Fruit fly (Drosophila melanogaster) whole organism, wandering third instar larva: ENCODE data around the gene CG31287.
"Not testable (repeated sequence)": the region's sequence is repeated elsewhere in the genome, so short reads cannot be mapped to it uniquely, and the experiment has no call there.

ENCODE experiments used
- Abd-B ChIP-seq: fragments of >200 bp; optimal IDR thresholded peaks from 2 replicates; lab custom pipeline; 2017; ENCODE audit warnings: missing biosample characterization, missing genetic modification characterization
- Dfd ChIP-seq: fragments of >200 bp; optimal IDR thresholded peaks from 2 replicates; lab custom pipeline; 2017; ENCODE audit warnings: missing biosample characterization, missing genetic modification characterization
- Dif ChIP-seq: fragments of 200-275, 200-300 bp; sonication (Bioruptor generic); optimal IDR thresholded peaks from 2 replicates; lab custom pipeline; 2018; ENCODE audit warnings: missing biosample characterization, missing genetic modification characterization; ENCODE audit not compliant: partially characterized antibody
- GATAd ChIP-seq: sonication (Bioruptor generic); optimal IDR thresholded peaks from 2 replicates; lab custom pipeline; 2016; ENCODE audit warnings: missing biosample characterization, missing genetic modification characterization
- HLH106 ChIP-seq: fragments of 200-800 bp; optimal IDR thresholded peaks from 3 replicates; lab custom pipeline; 2019; ENCODE audit warnings: missing biosample characterization, mild to moderate bottlenecking, missing genetic modification characterization, moderate library complexity
- Hnf4 ChIP-seq: fragments of 200-800 bp; sonication (Bioruptor generic); optimal IDR thresholded peaks from 2 replicates; lab custom pipeline; 2016; ENCODE audit warnings: missing biosample characterization, mild to moderate bottlenecking, missing genetic modification characterization
- Hr83 ChIP-seq: fragments of 200-300 bp; sonication (Bioruptor generic); optimal IDR thresholded peaks from 2 replicates; lab custom pipeline; 2016; ENCODE audit warnings: missing biosample characterization, mild to moderate bottlenecking, missing genetic modification characterization, moderate library complexity; ENCODE audit not compliant: poor library complexity, severe bottlenecking
- Jra ChIP-seq: sonication (Bioruptor generic); optimal IDR thresholded peaks from 2 replicates; lab custom pipeline; 2016; ENCODE audit warnings: missing biosample characterization, missing genetic modification characterization
- N ChIP-seq: fragments of >200 bp; optimal IDR thresholded peaks from 2 replicates; lab custom pipeline; 2018; ENCODE audit warnings: missing biosample characterization, missing external identifiers, missing genetic modification characterization
- OdsH ChIP-seq: fragments of 200-800 bp; sonication (Bioruptor generic); optimal IDR thresholded peaks from 2 replicates; lab custom pipeline; 2016; ENCODE audit warnings: missing biosample characterization, mild to moderate bottlenecking, missing genetic modification characterization
- Rel ChIP-seq, 2 experiments: fragments of 200-800 bp; sonication (Bioruptor generic) in 1 of 2; optimal IDR thresholded peaks; 2 replicates in 1 of 2; 3 replicates in 1 of 2; lab custom pipeline; 2016 to 2019; ENCODE audit warnings: mild to moderate bottlenecking in 2 of 2, missing biosample characterization in 2 of 2, missing genetic modification characterization in 2 of 2, moderate library complexity in 1 of 2
- Sp1 ChIP-seq: fragments of 200-800 bp; sonication (Bioruptor generic); optimal IDR thresholded peaks from 3 replicates; lab custom pipeline; 2019; ENCODE audit warnings: missing biosample characterization, mild to moderate bottlenecking, missing genetic modification characterization, moderate library complexity
- Vsx2 ChIP-seq: fragments of 200-300, 225-300 bp; sonication (Bioruptor generic); optimal IDR thresholded peaks from 2 replicates; lab custom pipeline; 2018; ENCODE audit warnings: missing biosample characterization, missing genetic modification characterization; ENCODE audit not compliant: partially characterized antibody
- brk ChIP-seq: fragments of 200-800 bp; sonication (Bioruptor generic); optimal IDR thresholded peaks from 2 replicates; lab custom pipeline; 2016; ENCODE audit warnings: missing biosample characterization, mild to moderate bottlenecking, missing genetic modification characterization
- dl ChIP-seq, 2 experiments: fragments of 175-275, 200-275 bp in 1 of 2; fragments of 200-275 bp in 1 of 2; sonication (Bioruptor generic); optimal IDR thresholded peaks; lab custom pipeline; 2018; ENCODE audit warnings: mild to moderate bottlenecking in 2 of 2, missing biosample characterization in 2 of 2, missing genetic modification characterization in 2 of 2, moderate library complexity in 2 of 2; ENCODE audit not compliant: partially characterized antibody in 2 of 2, insufficient read depth in 1 of 2
- dmrt93B ChIP-seq: fragments of 200-800 bp; sonication (Bioruptor generic); optimal IDR thresholded peaks from 2 replicates; lab custom pipeline; 2018; ENCODE audit warnings: missing biosample characterization, mild to moderate bottlenecking, missing genetic modification characterization
- dsf ChIP-seq: sonication (Bioruptor generic); optimal IDR thresholded peaks from 2 replicates; lab custom pipeline; 2016; ENCODE audit warnings: missing biosample characterization, missing genetic modification characterization, borderline replicate concordance
- ey ChIP-seq: fragments of 200-800 bp; sonication (Bioruptor generic); optimal IDR thresholded peaks from 2 replicates; lab custom pipeline; 2016; ENCODE audit warnings: missing biosample characterization, missing genetic modification characterization
- foxo ChIP-seq, 2 experiments: fragments of 200-800 bp; sonication (Bioruptor generic); optimal IDR thresholded peaks; 2 replicates in 1 of 2; 3 replicates in 1 of 2; lab custom pipeline; 2016 to 2017; ENCODE audit warnings: missing biosample characterization in 2 of 2, missing genetic modification characterization in 2 of 2
- fru ChIP-seq: fragments of 200-800 bp; sonication (Bioruptor generic); optimal IDR thresholded peaks from 3 replicates; lab custom pipeline; 2016; ENCODE audit warnings: missing biosample characterization, mild to moderate bottlenecking, missing genetic modification characterization
- jim ChIP-seq: fragments of 175-275, 200-325 bp; sonication (Bioruptor generic); optimal IDR thresholded peaks from 2 replicates; lab custom pipeline; 2016; ENCODE audit warnings: missing biosample characterization, mild to moderate bottlenecking, missing genetic modification characterization
- lola ChIP-seq: fragments of >200 bp; optimal IDR thresholded peaks from 2 replicates; lab custom pipeline; 2017; ENCODE audit warnings: missing biosample characterization, missing genetic modification characterization
- psq ChIP-seq: fragments of 200-800 bp; sonication (Bioruptor generic); optimal IDR thresholded peaks from 3 replicates; lab custom pipeline; 2017; ENCODE audit warnings: missing biosample characterization, mild to moderate bottlenecking, missing genetic modification characterization, moderate library complexity
- rgr ChIP-seq: fragments of 200-800 bp; sonication (Bioruptor generic); optimal IDR thresholded peaks from 3 replicates; lab custom pipeline; 2016; ENCODE audit warnings: missing biosample characterization, mild to moderate bottlenecking, missing genetic modification characterization
- sage ChIP-seq: fragments of 200-800 bp; sonication (Bioruptor generic); optimal IDR thresholded peaks from 2 replicates; lab custom pipeline; 2016; ENCODE audit warnings: missing biosample characterization, mild to moderate bottlenecking, missing genetic modification characterization
- sv ChIP-seq: fragments of 200-800 bp; sonication (Bioruptor generic); optimal IDR thresholded peaks from 3 replicates; lab custom pipeline; 2016; ENCODE audit warnings: missing biosample characterization, missing genetic modification characterization
- woc ChIP-seq: sonication (Bioruptor generic); optimal IDR thresholded peaks from 2 replicates; lab custom pipeline; 2016; ENCODE audit warnings: missing biosample characterization, mild to moderate bottlenecking, missing genetic modification characterization

Gene CG31287

DNA sequence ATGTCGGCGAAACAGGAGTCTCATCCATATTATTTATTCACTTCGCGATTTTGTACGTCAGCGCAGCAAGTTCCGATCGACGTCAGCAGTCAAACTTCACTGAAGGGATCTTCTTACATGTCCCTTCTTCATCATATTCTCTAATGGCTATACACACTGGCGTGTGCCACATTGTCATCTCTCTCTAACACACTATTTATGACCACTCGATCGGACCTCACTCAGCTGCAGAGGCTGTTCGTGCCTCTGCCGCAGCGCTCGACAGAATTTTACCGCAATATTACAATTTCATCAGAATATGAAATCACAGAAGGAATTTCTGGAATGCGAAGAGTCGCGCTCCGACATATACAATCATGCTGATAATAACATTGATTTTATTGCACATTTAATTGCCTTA is 13.7 kb upstream of the CG31287 start, which contains the start of gene Bin1:
TSS of gene Bin1 (minus strand) at position 101 of the 400 bp plus-strand sequence.
- not testable (repeated sequence) for TF ChIP-seq Abd-B, sage, rgr (GFP tag; lab: Kevin White, UChicago)

DNA sequence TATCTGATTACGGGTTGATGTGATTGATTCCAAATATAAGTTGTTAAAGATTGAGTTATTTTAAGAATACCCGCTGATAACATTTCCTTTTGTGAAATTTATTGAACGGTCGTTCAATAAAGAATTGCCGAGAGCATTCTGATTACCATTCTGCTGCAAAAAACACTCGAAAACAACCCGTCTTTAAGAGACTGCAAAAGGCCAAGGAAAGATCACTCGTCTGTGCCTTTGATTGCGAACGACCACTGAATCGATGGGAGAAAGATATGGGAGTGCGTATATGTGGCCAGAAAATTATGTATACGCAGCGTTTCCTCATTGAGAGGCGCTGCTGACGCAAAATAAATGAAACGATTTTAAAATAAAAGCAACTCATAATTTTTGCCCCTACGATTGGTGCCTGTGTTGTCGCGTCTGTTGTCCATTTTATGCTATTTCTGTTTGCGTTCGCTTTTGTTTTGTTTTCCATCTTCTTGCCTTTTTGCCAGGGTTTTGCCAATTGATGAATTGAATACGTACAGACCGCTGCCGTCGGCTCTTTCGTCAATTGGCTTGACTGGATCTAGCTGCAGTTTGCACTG is 12.9 kb upstream of the CG31287 start:
- TF ChIP-seq dsf (GFP tag; lab: Kevin White, UChicago) (no peak), Hr83 (GFP tag; lab: Kevin White, UChicago) (no peak), sage (GFP tag; lab: Kevin White, UChicago) (no peak), foxo (GFP tag; optimal IDR thresholded peaks at IDR 0.05; lab: Kevin White, UChicago) (no peak), N (GFP tag; lab: Kevin White, UChicago) (no peak), sv (GFP tag; lab: Kevin White, UChicago) (no peak), psq (no peak), Sp1 (GFP tag; lab: Kevin White, UChicago) (no peak), HLH106 (no peak), fru (GFP tag; lab: Kevin White, UChicago) (no peak), Dfd (GFP tag; lab: Kevin White, UChicago) (no peak), GATAd (no peak), jim (GFP tag; lab: Kevin White, UChicago) (no peak), dl (GFP tag; optimal IDR thresholded peaks at IDR 0.05; lab: Kevin White, UChicago; ENCODE audit: insufficient read depth in 1 of 2, partially characterized antibody in 2 of 2) (no peak)

DNA sequence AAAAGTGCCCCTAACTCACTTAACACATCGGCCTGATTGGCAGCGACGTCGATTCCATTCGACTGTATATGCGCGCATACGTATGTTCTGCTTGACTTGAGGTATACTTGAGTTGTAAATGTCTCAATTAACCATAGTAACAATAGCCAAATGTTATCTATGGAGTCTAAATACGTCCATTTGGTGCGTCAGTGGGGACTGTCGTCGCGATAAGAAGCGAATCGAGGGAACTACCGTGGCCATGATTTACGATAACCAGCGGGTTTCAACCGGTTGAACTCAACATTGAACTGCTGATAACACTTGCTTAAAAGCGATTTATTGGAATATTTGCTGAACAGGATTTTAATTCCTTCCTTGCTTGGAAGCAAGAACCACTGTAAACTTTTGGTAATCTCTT is 12.4 kb upstream of the CG31287 start:
- no peak for TF ChIP-seq dmrt93B (GFP tag; lab: Kevin White, UChicago)
- no peak for TF ChIP-seq Rel (GFP tag; optimal IDR thresholded peaks at IDR 0.05; lab: Kevin White, UChicago)
- TF ChIP-seq Rel (tag; optimal IDR thresholded peaks at IDR 0.05; lab: Kevin White, UChicago), result peak; percentile 91
- no peak for TF ChIP-seq ey (GFP tag; lab: Kevin White, UChicago)
- TF ChIP-seq Jra (GFP tag; lab: Kevin White, UChicago), result no peak
- no peak for TF ChIP-seq Hnf4
- no peak for TF ChIP-seq lola
- no peak for TF ChIP-seq brk
- no peak for TF ChIP-seq HLH106
- TF ChIP-seq, all 38 proteins: peak for 1

DNA sequence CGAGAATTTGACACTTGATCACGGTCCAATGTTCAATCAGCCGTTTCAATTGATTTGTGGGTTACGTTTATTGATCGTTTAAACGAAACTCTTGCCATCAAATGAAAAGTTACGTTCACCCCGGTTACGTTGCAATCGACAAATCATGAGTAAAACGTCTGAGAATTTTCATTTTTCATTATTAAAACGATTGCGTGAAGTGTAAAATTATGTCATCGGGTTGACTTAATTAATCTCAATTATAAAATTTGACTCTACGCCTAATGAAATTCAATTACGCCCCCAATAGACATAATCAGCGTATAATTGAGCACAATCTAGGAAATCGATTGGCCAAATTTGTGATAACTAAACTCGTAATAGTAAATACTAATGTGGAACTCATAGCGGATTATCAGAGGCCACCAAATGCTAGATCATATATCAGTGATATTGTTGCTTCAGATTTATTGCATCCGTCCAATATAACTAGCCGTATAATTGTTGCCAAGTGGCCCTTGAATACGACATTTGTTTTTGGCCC is 2.6 kb upstream of the CG31287 start:
- TF ChIP-seq foxo (GFP tag; optimal IDR thresholded peaks at IDR 0.05; lab: Kevin White, UChicago) (no peak), Dif (no peak), woc (GFP tag; lab: Kevin White, UChicago) (no peak), OdsH (GFP tag; lab: Kevin White, UChicago) (no peak), dmrt93B (GFP tag; lab: Kevin White, UChicago) (no peak), sage (GFP tag; lab: Kevin White, UChicago) (no peak)

DNA sequence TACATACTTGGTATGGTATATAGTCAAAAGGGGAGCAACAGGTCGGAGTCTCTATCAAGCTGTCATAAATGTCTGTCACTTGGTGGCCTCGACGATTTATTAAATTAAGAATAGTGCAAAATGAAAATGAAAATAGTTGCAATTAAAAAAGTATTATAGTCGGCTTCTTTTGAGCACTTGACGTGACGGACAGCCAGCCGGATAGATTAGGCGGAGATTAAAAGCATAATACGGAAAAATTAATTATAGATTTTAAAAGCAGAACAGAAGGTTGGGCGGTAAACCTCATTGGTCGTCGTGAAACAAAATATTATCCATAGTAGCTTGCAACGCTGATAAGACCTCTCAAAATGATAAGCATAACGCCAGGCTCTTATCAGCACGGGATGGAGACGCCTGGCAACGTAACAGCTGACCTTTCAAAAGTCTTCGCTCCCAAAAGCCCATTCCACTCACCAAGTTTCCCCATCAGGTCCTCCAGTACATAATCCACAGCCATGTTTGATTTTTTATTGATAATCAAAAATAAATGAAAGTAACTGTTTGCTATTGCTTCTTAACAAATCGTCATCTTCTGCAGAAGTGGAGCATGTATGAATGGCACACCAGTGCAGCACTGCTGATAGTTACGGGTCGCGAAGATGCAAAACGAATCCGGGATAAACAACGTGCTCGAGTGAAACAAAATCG is 691 bp upstream of the CG31287 start:
- no peak for TF ChIP-seq Vsx2 (GFP tag; lab: Kevin White, UChicago)
- TF ChIP-seq Hnf4, result no peak
